Worm (Caenorhabditis elegans): ENCODE results near the gene sru-37.

ce11 chrV:9784215-9784614 is 21.0 kb upstream of the sru-37 start:
- TF ChIP-seq unc-86 (tag; optimal IDR thresholded peaks at IDR 0.05) (no peak), F13H6.1 (tag; optimal IDR thresholded peaks at IDR 0.05) (no peak), ama-1 (optimal IDR thresholded peaks at IDR 0.05) (no peak), odd-2 (tag; optimal IDR thresholded peaks at IDR 0.05) (no peak), tbx-2 (tag; optimal IDR thresholded peaks at IDR 0.05) (no peak), pag-3 (tag; optimal IDR thresholded peaks at IDR 0.05; ENCODE audit: borderline replicate concordance) (no peak), elt-2 (tag; optimal IDR thresholded peaks at IDR 0.05) (no peak), che-1 (tag; optimal IDR thresholded peaks at IDR 0.05) (no peak), hlh-8 (tag; optimal IDR thresholded peaks at IDR 0.05) (no peak), nfya-1 (tag; optimal IDR thresholded peaks at IDR 0.05) (no peak), pha-4 (tag; optimal IDR thresholded peaks at IDR 0.05) (no peak), ets-4 (tag; optimal IDR thresholded peaks at IDR 0.05) (no peak)
